Fruit fly (Drosophila melanogaster) whole organism, wandering third instar larva: ENCODE data around the gene Jhbp1.

Experiments used
- Abd-B ChIP-seq: fragments of >200 bp; optimal IDR thresholded peaks from 2 replicates; lab custom pipeline; 2017; ENCODE audit warnings: missing biosample characterization, missing genetic modification characterization
- CG32264 ChIP-seq: fragments of 200-800 bp; sonication (Bioruptor generic); optimal IDR thresholded peaks from 2 replicates; lab custom pipeline; 2016; ENCODE audit warnings: missing biosample characterization, missing genetic modification characterization
- CG9705 ChIP-seq: fragments of 200-800 bp; sonication (Bioruptor generic); optimal IDR thresholded peaks from 2 replicates; lab custom pipeline; 2018; ENCODE audit warnings: missing biosample characterization, mild to moderate bottlenecking, missing genetic modification characterization
- CrebA ChIP-seq: fragments of 200-800 bp; sonication (Bioruptor generic); optimal IDR thresholded peaks from 2 replicates; lab custom pipeline; 2016; ENCODE audit warnings: missing biosample characterization, mild to moderate bottlenecking, missing genetic modification characterization, borderline replicate concordance
- Dfd ChIP-seq: fragments of >200 bp; optimal IDR thresholded peaks from 2 replicates; lab custom pipeline; 2017; ENCODE audit warnings: missing biosample characterization, missing genetic modification characterization
- Dif ChIP-seq: fragments of 200-275, 200-300 bp; sonication (Bioruptor generic); optimal IDR thresholded peaks from 2 replicates; lab custom pipeline; 2018; ENCODE audit warnings: missing biosample characterization, missing genetic modification characterization; ENCODE audit not compliant: partially characterized antibody
- GATAd ChIP-seq: sonication (Bioruptor generic); optimal IDR thresholded peaks from 2 replicates; lab custom pipeline; 2016; ENCODE audit warnings: missing biosample characterization, missing genetic modification characterization
- HLH106 ChIP-seq: fragments of 200-800 bp; optimal IDR thresholded peaks from 3 replicates; lab custom pipeline; 2019; ENCODE audit warnings: missing biosample characterization, mild to moderate bottlenecking, missing genetic modification characterization, moderate library complexity
- Hnf4 ChIP-seq: fragments of 200-800 bp; sonication (Bioruptor generic); optimal IDR thresholded peaks from 2 replicates; lab custom pipeline; 2016; ENCODE audit warnings: missing biosample characterization, mild to moderate bottlenecking, missing genetic modification characterization
- OdsH ChIP-seq: fragments of 200-800 bp; sonication (Bioruptor generic); optimal IDR thresholded peaks from 2 replicates; lab custom pipeline; 2016; ENCODE audit warnings: missing biosample characterization, mild to moderate bottlenecking, missing genetic modification characterization
- Rel ChIP-seq, 2 experiments: fragments of 200-800 bp; sonication (Bioruptor generic) in 1 of 2; optimal IDR thresholded peaks; 2 replicates in 1 of 2; 3 replicates in 1 of 2; lab custom pipeline; 2016 to 2019; ENCODE audit warnings: mild to moderate bottlenecking in 2 of 2, missing biosample characterization in 2 of 2, missing genetic modification characterization in 2 of 2, moderate library complexity in 1 of 2
- Sp1 ChIP-seq: fragments of 200-800 bp; sonication (Bioruptor generic); optimal IDR thresholded peaks from 3 replicates; lab custom pipeline; 2019; ENCODE audit warnings: missing biosample characterization, mild to moderate bottlenecking, missing genetic modification characterization, moderate library complexity
- Vsx2 ChIP-seq: fragments of 200-300, 225-300 bp; sonication (Bioruptor generic); optimal IDR thresholded peaks from 2 replicates; lab custom pipeline; 2018; ENCODE audit warnings: missing biosample characterization, missing genetic modification characterization; ENCODE audit not compliant: partially characterized antibody
- br ChIP-seq: fragments of 200-800 bp; sonication (Bioruptor generic); optimal IDR thresholded peaks from 2 replicates; lab custom pipeline; 2016; ENCODE audit warnings: missing biosample characterization, missing genetic modification characterization
- brk ChIP-seq: fragments of 200-800 bp; sonication (Bioruptor generic); optimal IDR thresholded peaks from 2 replicates; lab custom pipeline; 2016; ENCODE audit warnings: missing biosample characterization, mild to moderate bottlenecking, missing genetic modification characterization
- dl ChIP-seq, 2 experiments: fragments of 175-275, 200-275 bp in 1 of 2; fragments of 200-275 bp in 1 of 2; sonication (Bioruptor generic); optimal IDR thresholded peaks; lab custom pipeline; 2018; ENCODE audit warnings: mild to moderate bottlenecking in 2 of 2, missing biosample characterization in 2 of 2, missing genetic modification characterization in 2 of 2, moderate library complexity in 2 of 2; ENCODE audit not compliant: partially characterized antibody in 2 of 2, insufficient read depth in 1 of 2
- dmrt93B ChIP-seq: fragments of 200-800 bp; sonication (Bioruptor generic); optimal IDR thresholded peaks from 2 replicates; lab custom pipeline; 2018; ENCODE audit warnings: missing biosample characterization, mild to moderate bottlenecking, missing genetic modification characterization
- dsf ChIP-seq: sonication (Bioruptor generic); optimal IDR thresholded peaks from 2 replicates; lab custom pipeline; 2016; ENCODE audit warnings: missing biosample characterization, missing genetic modification characterization, borderline replicate concordance
- foxo ChIP-seq, 2 experiments: fragments of 200-800 bp; sonication (Bioruptor generic); optimal IDR thresholded peaks; 2 replicates in 1 of 2; 3 replicates in 1 of 2; lab custom pipeline; 2016 to 2017; ENCODE audit warnings: missing biosample characterization in 2 of 2, missing genetic modification characterization in 2 of 2
- h ChIP-seq: fragments of 200-800 bp; sonication (Bioruptor generic); optimal IDR thresholded peaks from 3 replicates; lab custom pipeline; 2016; ENCODE audit warnings: missing biosample characterization, mild to moderate bottlenecking, missing genetic modification characterization
- jim ChIP-seq: fragments of 175-275, 200-325 bp; sonication (Bioruptor generic); optimal IDR thresholded peaks from 2 replicates; lab custom pipeline; 2016; ENCODE audit warnings: missing biosample characterization, mild to moderate bottlenecking, missing genetic modification characterization
- lola ChIP-seq: fragments of >200 bp; optimal IDR thresholded peaks from 2 replicates; lab custom pipeline; 2017; ENCODE audit warnings: missing biosample characterization, missing genetic modification characterization
- pan ChIP-seq: fragments of >200 bp; optimal IDR thresholded peaks from 2 replicates; lab custom pipeline; 2017
- psq ChIP-seq: fragments of 200-800 bp; sonication (Bioruptor generic); optimal IDR thresholded peaks from 3 replicates; lab custom pipeline; 2017; ENCODE audit warnings: missing biosample characterization, mild to moderate bottlenecking, missing genetic modification characterization, moderate library complexity
- rgr ChIP-seq: fragments of 200-800 bp; sonication (Bioruptor generic); optimal IDR thresholded peaks from 3 replicates; lab custom pipeline; 2016; ENCODE audit warnings: missing biosample characterization, mild to moderate bottlenecking, missing genetic modification characterization
- sv ChIP-seq: fragments of 200-800 bp; sonication (Bioruptor generic); optimal IDR thresholded peaks from 3 replicates; lab custom pipeline; 2016; ENCODE audit warnings: missing biosample characterization, missing genetic modification characterization
- tai ChIP-seq: sonication (Bioruptor generic); optimal IDR thresholded peaks from 2 replicates; lab custom pipeline; 2016; ENCODE audit warnings: missing biosample characterization, missing genetic modification characterization
- woc ChIP-seq: sonication (Bioruptor generic); optimal IDR thresholded peaks from 2 replicates; lab custom pipeline; 2016; ENCODE audit warnings: missing biosample characterization, mild to moderate bottlenecking, missing genetic modification characterization

The Jhbp1 gene

dm6 chr3R:4992227-4992737 lies 27.0 kb downstream of the Jhbp1 start:
- peak; percentile 9 for TF ChIP-seq HLH106 (tag; lab: Kevin White, UChicago)
- peak in 1 of 2 experiments; percentile 28 for TF ChIP-seq foxo (GFP tag; optimal IDR thresholded peaks at IDR 0.05; lab: Kevin White, UChicago)
- peak; percentile 11 for TF ChIP-seq psq
- TF ChIP-seq Dif (GFP tag; lab: Kevin White, UChicago) = peak; percentile 2
- TF ChIP-seq OdsH (GFP tag; lab: Kevin White, UChicago) = peak; percentile 28
- no peak for TF ChIP-seq dmrt93B
- no peak for TF ChIP-seq GATAd (GFP tag; lab: Kevin White, UChicago)
- TF ChIP-seq rgr (GFP tag; lab: Kevin White, UChicago) = peak; percentile 18
- TF ChIP-seq CrebA = no peak
- TF ChIP-seq br (GFP tag; lab: Kevin White, UChicago) = peak; percentile 13
- no peak for TF ChIP-seq dl (GFP tag; optimal IDR thresholded peaks at IDR 0.05; lab: Kevin White, UChicago; ENCODE audit: insufficient read depth in 1 of 2, partially characterized antibody in 2 of 2)
- peak; percentile 21 for TF ChIP-seq Hnf4

- TF ChIP-seq Vsx2 (no peak), Rel (GFP tag; optimal IDR thresholded peaks at IDR 0.05; lab: Kevin White, UChicago) (no peak), Rel (tag; optimal IDR thresholded peaks at IDR 0.05; lab: Kevin White, UChicago) (peak; percentile 66), woc (no peak), sv (no peak), Dif (GFP tag; lab: Kevin White, UChicago) (peak; percentile 20), pan (lab: Kevin White, UChicago) (no peak), CG32264 (no peak), dsf (GFP tag; lab: Kevin White, UChicago) (no peak)
Observed at dm6 chr3R:4993385-4993784, 28.1 kb downstream of the Jhbp1 start.

- TF ChIP-seq brk (GFP tag; lab: Kevin White, UChicago) (no peak), Rel (GFP tag; optimal IDR thresholded peaks at IDR 0.05; lab: Kevin White, UChicago) (no peak), Rel (tag; optimal IDR thresholded peaks at IDR 0.05; lab: Kevin White, UChicago) (no peak), HLH106 (tag; lab: Kevin White, UChicago) (no peak), lola (GFP tag; lab: Kevin White, UChicago) (no peak), Sp1 (no peak), Vsx2 (no peak), jim (GFP tag; lab: Kevin White, UChicago) (no peak), dl (GFP tag; optimal IDR thresholded peaks at IDR 0.05; lab: Kevin White, UChicago; ENCODE audit: insufficient read depth in 1 of 2, partially characterized antibody in 2 of 2) (no peak), br (GFP tag; lab: Kevin White, UChicago) (no peak), rgr (GFP tag; lab: Kevin White, UChicago) (no peak), woc (no peak)
- TF ChIP-seq, all 38 proteins: peak for 0
Observed at dm6 chr3R:4994659-4995058, 29.4 kb downstream of the Jhbp1 start.

dm6 chr3R:4995549-4996277 lies 30.5 kb downstream of the Jhbp1 start:
- no peak for TF ChIP-seq dmrt93B
- TF ChIP-seq OdsH (GFP tag; lab: Kevin White, UChicago) = peak; percentile 30

dm6 chr3R:4996529-4996975 lies 31.3 kb downstream of the Jhbp1 start:
- no peak for TF ChIP-seq CG9705
- TF ChIP-seq Dfd (GFP tag; lab: Kevin White, UChicago) = no peak
- peak; percentile 36 for TF ChIP-seq tai (GFP tag; lab: Kevin White, UChicago)
- no peak for TF ChIP-seq Hnf4
- TF ChIP-seq br (GFP tag; lab: Kevin White, UChicago) = peak; percentile 31
- TF ChIP-seq Rel (GFP tag; optimal IDR thresholded peaks at IDR 0.05; lab: Kevin White, UChicago) = no peak
- TF ChIP-seq Rel (tag; optimal IDR thresholded peaks at IDR 0.05; lab: Kevin White, UChicago) = peak; percentile 16
- TF ChIP-seq h = peak; percentile 33
- no peak for TF ChIP-seq Abd-B
